Worm (Caenorhabditis elegans): ENCODE results near the gene ZC443.1.
A peak's percentile ranks its signal among the peaks of the same experiment; 100 is the strongest.

Gene ZC443.1

DNA sequence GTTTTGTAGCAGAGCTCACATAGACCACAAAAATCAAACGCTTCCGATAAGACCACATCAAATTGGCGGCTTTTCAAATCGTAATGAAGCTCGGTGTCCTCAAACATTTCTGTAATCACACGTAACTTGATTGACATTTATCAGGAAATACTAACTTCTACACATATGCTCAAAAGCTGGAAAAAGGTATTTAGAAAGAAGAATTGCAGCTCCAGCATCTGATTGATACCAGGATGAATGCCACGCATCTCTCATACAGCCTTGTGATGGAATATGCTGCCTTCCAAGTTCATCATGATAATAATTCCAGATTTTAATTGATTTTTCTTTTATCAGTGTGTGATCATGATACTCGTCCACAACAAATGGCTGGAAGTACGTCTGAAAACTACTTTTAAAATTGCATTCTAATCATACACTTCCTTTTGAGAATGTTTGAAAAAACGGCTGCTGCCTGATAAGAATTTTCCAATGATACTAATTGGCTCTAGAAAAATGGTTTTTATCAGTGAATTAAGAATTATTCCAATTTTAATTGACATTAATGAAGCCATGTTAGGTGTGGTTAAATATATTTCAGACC is 12.9 kb downstream of the ZC443.1 start:
- no peak for TF ChIP-seq lin-14 (GFP tag; optimal IDR thresholded peaks at IDR 0.05)
- TF ChIP-seq dsc-1 (tag; optimal IDR thresholded peaks at IDR 0.05): no peak
- no peak for TF ChIP-seq jun-1 (tag; optimal IDR thresholded peaks at IDR 0.05)
- TF ChIP-seq nhr-76 (tag; optimal IDR thresholded peaks at IDR 0.05): no peak
- no peak for TF ChIP-seq mdl-1 (tag; optimal IDR thresholded peaks at IDR 0.05)
- no peak for TF ChIP-seq vab-15 (tag; optimal IDR thresholded peaks at IDR 0.05)
- peak; percentile 66 for TF ChIP-seq elt-2 (tag; optimal IDR thresholded peaks at IDR 0.05)
- no peak for TF ChIP-seq blmp-1 (tag; optimal IDR thresholded peaks at IDR 0.05)

DNA sequence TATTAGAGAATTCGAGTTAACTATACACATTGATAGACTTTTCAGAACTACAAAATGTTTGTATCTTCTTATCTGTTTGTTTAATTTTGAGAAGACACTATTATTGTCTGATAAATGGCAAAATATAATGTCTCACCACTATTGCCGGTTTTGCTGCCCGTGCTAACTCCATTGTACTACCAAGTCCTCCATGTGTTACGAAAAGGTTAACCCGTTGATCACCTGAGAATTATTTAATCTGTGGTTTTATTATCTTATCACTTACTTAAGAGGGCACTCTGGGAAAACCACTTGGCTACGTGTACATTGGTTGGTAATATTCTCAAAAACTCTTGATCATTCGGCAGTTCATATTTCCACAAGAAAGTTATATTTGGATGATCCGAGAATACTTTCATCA is 14.0 kb downstream of the ZC443.1 start:
- peak; percentile 5 for TF ChIP-seq nhr-20 (tag; optimal IDR thresholded peaks at IDR 0.05)
- TF ChIP-seq tbx-2 (tag; optimal IDR thresholded peaks at IDR 0.05): no peak
- peak in 1 of 6 experiments; percentile 4 for TF ChIP-seq elt-3 (tag; optimal IDR thresholded peaks at IDR 0.05)
- peak; percentile 54 for TF ChIP-seq elt-2 (tag; optimal IDR thresholded peaks at IDR 0.05)

DNA sequence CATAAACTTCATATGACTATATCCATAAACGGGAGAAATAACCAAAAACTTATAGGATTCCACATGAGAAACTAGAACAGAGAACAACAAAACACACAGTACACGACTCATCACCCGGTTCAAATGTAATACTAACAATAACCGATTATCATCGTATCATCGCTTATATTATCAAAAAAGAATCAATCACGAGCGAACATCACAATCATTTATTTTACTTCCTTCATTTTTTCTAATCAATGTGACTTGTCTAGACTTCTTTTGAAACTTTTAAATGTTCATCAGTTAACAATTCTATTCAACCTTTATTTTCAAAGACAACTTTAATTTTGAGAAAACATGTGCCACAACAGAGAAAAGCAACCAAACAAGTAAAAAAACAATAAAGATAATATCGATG is 14.7 kb downstream of the ZC443.1 start, which contains the start of gene ugt-4:
Gene ugt-4, minus strand, starts transcription at position 141 of the 400 bp plus-strand sequence.
- TF ChIP-seq sup-37 (GFP tag; optimal IDR thresholded peaks at IDR 0.05) (no peak), nhr-85 (tag) (no peak), tlp-1 (tag; optimal IDR thresholded peaks at IDR 0.05) (no peak), nhr-77 (tag; optimal IDR thresholded peaks at IDR 0.05) (no peak), nhr-237 (tag; optimal IDR thresholded peaks at IDR 0.05) (no peak), blmp-1 (tag; optimal IDR thresholded peaks at IDR 0.05) (no peak), C16A3.4 (tag; optimal IDR thresholded peaks at IDR 0.05) (no peak), egl-13 (tag; optimal IDR thresholded peaks at IDR 0.05) (no peak), Y116A8C.19 (tag; optimal IDR thresholded peaks at IDR 0.05; ENCODE audit: borderline replicate concordance) (no peak), ama-1 (optimal IDR thresholded peaks at IDR 0.05) (no peak), elt-3 (tag; optimal IDR thresholded peaks at IDR 0.05) (peak in 1 of 6 experiments; percentile 47), nhr-71 (tag; optimal IDR thresholded peaks at IDR 0.05) (peak; percentile 10), lin-35 (GFP tag; optimal IDR thresholded peaks at IDR 0.05) (peak in 1 of 2 experiments; percentile 36), nhr-12 (tag; optimal IDR thresholded peaks at IDR 0.05) (no peak), elt-2 (tag; optimal IDR thresholded peaks at IDR 0.05) (peak; percentile 50), zip-4 (GFP tag; optimal IDR thresholded peaks at IDR 0.05) (no peak), ceh-90 (tag; optimal IDR thresholded peaks at IDR 0.05) (no peak), lir-3 (tag; optimal IDR thresholded peaks at IDR 0.05; ENCODE audit: poor library complexity) (no peak), aly-2 (tag; optimal IDR thresholded peaks at IDR 0.05) (no peak)

DNA sequence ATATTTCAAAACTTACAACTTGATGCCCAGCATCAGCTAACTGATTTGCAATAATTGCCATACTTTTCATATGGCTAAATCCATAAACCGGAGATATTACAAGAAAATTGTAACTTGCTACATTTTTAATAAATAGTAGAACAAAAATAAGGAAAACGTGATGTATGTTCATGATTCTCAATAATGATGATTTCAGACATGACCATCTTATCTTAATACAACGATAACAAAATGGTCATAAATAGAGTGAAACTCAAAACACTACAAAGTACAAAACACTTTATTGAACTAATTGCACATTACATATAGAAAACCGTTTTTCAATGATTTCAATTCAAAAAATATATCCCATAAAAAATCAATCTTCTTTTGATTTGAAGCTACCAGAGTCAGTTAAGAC is 17.1 kb downstream of the ZC443.1 start, which contains the start of gene ugt-5:
Gene ugt-5, minus strand, starts transcription at position 214 of the 400 bp plus-strand sequence.
- TF ChIP-seq lin-35 (GFP tag; optimal IDR thresholded peaks at IDR 0.05) (peak in 1 of 2 experiments; percentile 37), elt-2 (tag; optimal IDR thresholded peaks at IDR 0.05) (peak; percentile 48), ama-1 (optimal IDR thresholded peaks at IDR 0.05) (no peak)

DNA sequence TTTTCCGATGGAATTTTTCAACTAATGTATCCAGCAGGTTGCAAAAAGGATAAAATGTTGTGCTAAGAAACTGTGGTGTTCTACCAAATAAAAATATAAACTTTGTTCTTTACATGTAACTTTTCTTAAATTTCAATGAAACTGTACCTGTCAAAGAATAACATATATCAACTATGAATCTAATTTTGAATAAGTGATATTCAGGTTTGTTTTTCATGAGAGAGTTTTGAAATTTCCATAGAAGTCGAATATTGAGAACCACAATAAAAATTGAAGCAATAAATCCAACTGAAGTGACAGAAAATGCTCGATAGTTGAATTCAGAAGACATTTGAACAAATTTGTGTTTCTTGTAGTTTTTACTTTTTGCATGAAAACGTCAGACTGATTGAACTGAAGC is 19.7 kb downstream of the ZC443.1 start, which contains the start of gene srbc-43:
Gene srbc-43, minus strand, starts transcription at position 331 of the 400 bp plus-strand sequence.
- TF ChIP-seq nhr-20 (tag; optimal IDR thresholded peaks at IDR 0.05) (no peak), jun-1 (tag; optimal IDR thresholded peaks at IDR 0.05) (no peak), sox-4 (tag; optimal IDR thresholded peaks at IDR 0.05) (no peak), pqm-1 (tag; optimal IDR thresholded peaks at IDR 0.05) (no peak), elt-2 (tag; optimal IDR thresholded peaks at IDR 0.05) (peak; percentile 7), sup-37 (GFP tag; optimal IDR thresholded peaks at IDR 0.05) (no peak)

DNA sequence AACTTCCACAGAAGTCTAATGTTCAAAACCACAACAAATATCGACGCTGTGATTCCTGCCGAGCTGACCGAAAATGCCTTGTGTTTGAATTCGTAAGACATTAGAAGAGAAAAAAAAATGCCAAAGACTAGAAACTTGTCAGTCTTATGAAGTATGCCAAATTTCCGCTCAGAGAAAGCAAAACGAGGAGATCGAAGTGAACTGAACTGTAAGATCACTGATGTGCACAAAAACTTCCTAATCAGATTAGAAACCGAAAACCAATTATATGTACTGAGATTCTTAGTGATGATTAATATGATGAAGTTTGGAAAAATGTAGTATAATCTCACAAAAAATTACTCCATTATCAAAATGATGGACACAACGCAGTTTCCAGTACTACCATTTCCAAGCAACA is 21.4 kb downstream of the ZC443.1 start, which contains the start of gene srbc-44:
Gene srbc-44, minus strand, starts transcription at position 101 of the 400 bp plus-strand sequence.
- TF ChIP-seq nhr-47 (tag; optimal IDR thresholded peaks at IDR 0.05): no peak
- TF ChIP-seq efl-1 (optimal IDR thresholded peaks at IDR 0.05): no peak
- no peak for TF ChIP-seq efl-1 (GFP tag; optimal IDR thresholded peaks at IDR 0.05 in 1 of 2)
- TF ChIP-seq nhr-77 (tag; optimal IDR thresholded peaks at IDR 0.05): no peak
- no peak for TF ChIP-seq grh-1 (GFP tag; IDR thresholded peaks at IDR 0.05)
- no peak for TF ChIP-seq unc-30 (tag; optimal IDR thresholded peaks at IDR 0.05)
- TF ChIP-seq C04F5.9 (tag; optimal IDR thresholded peaks at IDR 0.05): no peak
- TF ChIP-seq F16B12.6 (tag; optimal IDR thresholded peaks at IDR 0.05): no peak
- no peak for TF ChIP-seq xbp-1 (tag; optimal IDR thresholded peaks at IDR 0.05)
- no peak for TF ChIP-seq mef-2 (tag; optimal IDR thresholded peaks at IDR 0.05)
- TF ChIP-seq alr-1 (tag; optimal IDR thresholded peaks at IDR 0.05; ENCODE audit: borderline replicate concordance): no peak
- TF ChIP-seq snu-23 (GFP tag; optimal IDR thresholded peaks at IDR 0.05): no peak
